Worm (Caenorhabditis elegans) whole organism, dauer: ENCODE results near the gene F25E5.8.

Experiments
- unc-62 ChIP-seq: sonication (generic microtip); optimal IDR thresholded peaks from 2 replicates; lab custom pipeline; 2017; ENCODE audit warnings: missing biosample characterization, missing genetic modification reagents, missing genetic modification characterization

F25E5.8 gene

DNA sequence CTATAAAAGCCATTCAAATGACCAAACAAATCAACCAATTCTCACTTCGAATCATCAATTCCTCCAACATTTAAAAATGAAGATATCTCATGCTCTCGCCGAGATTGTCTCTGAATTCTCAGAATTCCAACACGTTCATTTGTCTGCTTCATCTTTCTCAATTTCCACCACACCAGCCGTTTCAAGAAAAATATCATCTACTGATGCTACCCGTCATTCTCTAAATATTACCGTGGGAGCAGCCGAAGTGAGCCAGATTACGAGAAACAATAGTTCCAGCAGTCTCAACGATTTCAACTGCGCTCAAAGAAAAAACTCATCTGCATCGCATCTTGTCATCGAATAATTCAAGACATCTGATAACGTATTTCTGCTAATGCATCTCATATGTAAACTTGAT is 20.8 kb upstream of the F25E5.8 start, which contains the start of gene F18E3.12:
F18E3.12 (plus strand) TSS at position 77 of the 400 bp plus-strand sequence.
- TF ChIP-seq unc-62 (GFP tag; lab: Kevin White, UChicago), result no peak

DNA sequence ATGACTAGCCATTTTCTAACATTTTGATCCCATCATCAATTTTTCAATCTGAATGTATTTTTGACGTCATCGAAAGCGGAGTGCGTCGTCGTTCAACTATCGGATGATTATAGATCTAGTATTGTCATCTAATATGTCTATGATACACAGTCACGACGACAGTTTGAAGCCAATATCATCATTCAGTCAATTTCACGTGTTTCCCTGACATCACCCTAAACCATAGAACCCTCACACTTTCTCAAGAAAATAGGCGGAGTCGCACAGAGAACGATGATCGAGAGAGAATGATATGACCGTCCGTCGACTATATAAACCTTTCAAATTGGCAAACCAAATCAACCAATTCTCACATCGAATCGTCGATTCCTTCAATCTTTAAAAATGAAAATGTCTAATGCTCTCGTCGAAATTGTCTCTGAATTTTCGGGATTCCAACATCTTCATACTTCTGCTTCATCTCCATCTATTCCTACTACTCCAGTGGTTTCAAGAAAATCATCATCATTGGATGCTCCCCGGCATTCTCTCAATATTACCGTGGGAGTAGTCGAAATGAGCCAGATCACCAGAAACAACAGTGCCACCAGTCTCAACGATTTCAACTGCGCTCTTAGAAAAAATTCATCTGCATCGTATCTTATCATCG is 19.8 kb upstream of the F25E5.8 start, which contains the start of gene F18E3.13:
F18E3.13 (plus strand) TSS at position 385 of the 649 bp plus-strand sequence.
- no peak for TF ChIP-seq unc-62 (GFP tag; lab: Kevin White, UChicago)

DNA sequence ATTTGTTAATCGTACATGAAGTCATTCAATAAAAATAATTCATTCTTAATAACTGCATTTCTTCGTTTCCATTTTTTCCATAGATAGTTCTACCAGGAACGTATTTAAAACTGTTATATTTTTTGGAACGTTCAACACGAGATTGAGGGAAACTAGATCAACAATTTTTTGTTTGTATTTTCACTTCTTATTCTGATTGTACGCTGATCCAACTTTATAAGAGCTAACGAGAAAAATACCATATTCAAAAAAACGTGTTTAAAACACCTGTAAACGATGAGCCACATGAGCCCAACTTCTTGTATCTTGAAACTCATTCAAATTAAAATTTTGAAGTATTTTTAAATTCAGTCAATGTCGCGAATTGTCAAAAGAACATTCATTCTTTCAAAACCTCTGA is 19.2 kb upstream of the F25E5.8 start:
- no peak for TF ChIP-seq unc-62 (GFP tag; lab: Kevin White, UChicago)

DNA sequence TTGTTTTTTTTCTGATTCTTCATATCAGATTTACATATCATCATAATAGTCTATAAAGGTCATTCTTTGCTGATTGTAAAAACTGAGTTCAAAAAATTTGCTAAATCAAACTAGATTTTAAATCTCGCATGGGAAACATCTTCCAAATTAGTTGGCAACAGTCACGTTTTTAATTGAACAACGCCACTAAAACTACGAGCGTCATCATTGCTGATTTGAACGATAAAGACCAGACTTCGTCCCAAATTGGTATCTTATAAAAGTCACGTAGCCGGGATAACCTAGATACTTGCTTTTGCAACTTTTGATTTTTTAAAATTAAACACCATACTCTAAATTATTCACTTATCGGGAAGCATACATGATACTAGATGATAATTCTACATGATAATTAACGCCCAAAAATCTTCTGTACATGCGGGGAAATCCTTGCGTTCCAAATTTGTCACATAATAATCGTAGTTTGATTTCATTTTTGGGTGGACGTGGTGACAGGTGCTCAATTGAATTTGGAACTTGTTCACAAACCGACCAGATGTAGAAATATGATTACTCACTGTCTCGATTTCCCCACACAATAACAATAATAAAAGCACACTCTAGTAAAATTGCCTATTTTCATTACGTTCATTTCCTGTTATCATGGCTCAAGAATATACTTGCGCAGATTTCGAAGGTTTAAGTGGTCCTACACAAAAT is 18.6 kb upstream of the F25E5.8 start, which contains the start of gene srw-67:
srw-67 (plus strand) TSS at position 643 of the 699 bp plus-strand sequence.
- TF ChIP-seq unc-62 (GFP tag; lab: Kevin White, UChicago), result no peak

DNA sequence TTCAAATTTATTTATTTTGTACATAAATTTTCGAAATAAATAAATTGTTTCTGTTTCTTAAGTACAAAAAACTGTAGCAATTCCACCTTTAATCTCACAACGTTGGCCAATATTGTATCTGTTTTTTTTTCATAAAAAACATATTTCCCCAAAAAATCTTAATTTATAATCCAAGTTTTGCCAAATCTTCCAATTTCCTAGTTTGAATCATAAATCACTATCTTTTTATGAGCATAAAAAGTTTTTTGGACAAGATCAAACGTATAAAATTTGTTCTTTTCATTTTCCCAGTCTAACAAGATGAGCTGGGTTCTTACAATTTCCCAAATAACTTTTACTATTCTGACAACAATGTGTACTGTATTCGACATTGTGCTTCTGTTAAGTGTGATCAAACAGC is 15.6 kb upstream of the F25E5.8 start, which contains the start of gene srxa-4:
srxa-4 (plus strand) TSS at position 301 of the 400 bp plus-strand sequence.
- no peak for TF ChIP-seq unc-62 (GFP tag; lab: Kevin White, UChicago)

DNA sequence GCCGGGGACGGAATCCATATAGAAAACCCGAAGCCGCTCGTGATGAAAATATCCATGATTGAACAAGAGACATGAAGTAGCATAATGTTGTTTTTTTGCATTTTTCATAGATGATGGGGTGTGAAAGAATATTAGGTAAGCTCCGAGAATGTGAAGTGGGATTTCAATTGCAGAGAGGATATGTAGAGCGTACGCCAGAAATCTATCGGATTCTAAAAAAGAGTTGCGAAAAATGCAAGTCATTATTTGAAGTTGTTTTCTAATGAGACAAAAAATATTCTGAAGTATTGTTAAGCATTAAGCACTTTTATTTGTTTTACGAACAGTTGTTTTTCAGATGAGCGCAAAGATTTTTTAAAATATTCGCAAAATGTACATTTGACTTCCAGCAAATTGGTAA is 11.4 kb upstream of the F25E5.8 start, which contains the start of gene F18E3.10:
F18E3.10 (minus strand) TSS at position 101 of the 400 bp plus-strand sequence.
- TF ChIP-seq unc-62 (GFP tag; lab: Kevin White, UChicago), result no peak

DNA sequence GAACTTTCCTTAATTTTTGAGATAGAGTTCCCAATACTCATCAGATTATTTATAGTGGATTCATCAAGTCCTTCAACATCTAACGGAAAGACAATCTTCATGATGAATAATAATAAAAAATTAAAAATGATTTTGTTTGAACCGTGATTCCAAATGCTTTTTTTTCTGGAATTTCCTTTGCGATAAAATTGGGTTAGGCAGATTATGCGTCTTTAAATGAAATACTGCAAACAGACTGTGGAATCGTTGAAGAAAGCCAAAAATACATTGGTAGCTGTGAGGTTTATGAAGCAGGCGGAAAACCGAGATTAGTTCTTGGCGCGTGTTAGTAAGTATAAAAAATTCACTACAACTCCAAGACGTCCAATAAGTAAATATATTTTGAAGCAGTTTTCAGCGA is 9.1 kb upstream of the F25E5.8 start, which contains the start of gene srw-68:
srw-68 (minus strand) TSS at position 101 of the 400 bp plus-strand sequence.
- no peak for TF ChIP-seq unc-62 (GFP tag; lab: Kevin White, UChicago)

DNA sequence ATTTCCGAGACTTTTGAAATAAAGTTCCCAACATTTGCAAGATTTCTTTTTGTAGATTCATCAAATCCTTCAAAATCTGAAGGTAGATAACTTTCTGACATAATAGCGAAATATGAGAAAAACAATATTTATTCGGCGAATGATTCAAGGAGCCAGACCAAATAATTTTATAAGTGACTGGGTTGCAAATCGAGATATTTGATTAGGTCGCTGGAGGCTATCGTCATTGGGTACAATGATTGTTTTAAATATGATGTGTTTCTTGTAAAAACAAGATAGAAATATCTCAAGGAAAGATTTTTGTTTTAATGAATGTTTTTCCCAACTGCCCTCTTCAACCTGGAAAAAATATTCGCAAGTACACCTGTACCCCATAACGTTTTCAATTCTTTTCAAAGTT is 6.8 kb upstream of the F25E5.8 start, which contains the start of gene srw-69:
srw-69 (minus strand) TSS at position 101 of the 400 bp plus-strand sequence.
- no peak for TF ChIP-seq unc-62 (GFP tag; lab: Kevin White, UChicago)

DNA sequence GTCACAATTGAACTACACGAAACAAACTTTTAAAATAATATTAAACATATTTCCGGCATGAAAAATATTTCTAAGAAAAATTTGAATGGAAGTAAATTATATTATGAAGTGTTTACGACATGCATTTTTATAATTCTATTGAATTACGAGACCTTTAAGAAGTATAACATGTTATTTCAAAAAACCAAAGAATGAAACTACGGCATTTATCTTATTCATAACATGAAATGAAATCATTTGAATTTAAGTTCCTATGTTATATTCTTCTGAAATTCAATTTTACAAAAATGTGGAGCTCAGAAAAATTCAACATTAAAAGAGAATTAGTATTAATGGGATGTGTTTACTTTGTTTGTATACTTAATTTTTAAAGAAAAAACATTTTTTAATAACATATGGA is 4.7 kb upstream of the F25E5.8 start, which contains the start of gene srw-71:
srw-71 (minus strand) TSS at position 101 of the 400 bp plus-strand sequence.
- no peak for TF ChIP-seq unc-62 (GFP tag; lab: Kevin White, UChicago)

DNA sequence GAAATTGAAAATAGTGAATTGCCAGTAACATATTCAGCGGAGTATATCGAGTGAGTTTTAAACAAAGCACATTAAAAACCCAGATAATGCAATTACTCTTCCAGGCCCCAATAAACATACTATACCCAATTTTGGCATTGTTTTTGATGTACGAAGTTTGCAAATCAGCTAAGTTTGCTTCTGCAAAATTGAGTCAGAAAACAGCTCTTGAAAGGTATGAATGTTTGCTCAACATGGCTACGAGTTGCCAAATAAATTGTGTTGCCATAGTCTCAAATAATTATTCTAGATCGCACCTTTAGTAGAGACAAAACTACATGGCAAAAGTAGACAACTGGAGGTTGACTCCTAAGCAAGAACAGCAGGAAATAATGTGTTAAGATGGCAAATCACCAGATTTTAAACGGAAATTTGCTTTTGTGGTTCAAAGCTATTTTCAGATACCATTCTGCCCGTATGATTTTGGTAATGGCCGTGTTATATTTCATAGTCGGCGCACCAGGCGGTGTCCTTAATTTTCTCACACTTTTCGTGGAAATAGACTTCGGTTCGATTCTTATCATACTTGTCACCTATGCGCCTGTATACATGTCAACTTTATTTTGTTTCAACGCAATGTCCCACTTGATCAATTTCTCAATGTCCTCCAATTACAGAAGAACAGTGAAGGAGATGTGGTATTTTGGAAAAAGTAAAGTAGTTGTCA is 3.1 kb upstream of the F25E5.8 start:
- TF ChIP-seq unc-62 (GFP tag; lab: Kevin White, UChicago), result no peak

DNA sequence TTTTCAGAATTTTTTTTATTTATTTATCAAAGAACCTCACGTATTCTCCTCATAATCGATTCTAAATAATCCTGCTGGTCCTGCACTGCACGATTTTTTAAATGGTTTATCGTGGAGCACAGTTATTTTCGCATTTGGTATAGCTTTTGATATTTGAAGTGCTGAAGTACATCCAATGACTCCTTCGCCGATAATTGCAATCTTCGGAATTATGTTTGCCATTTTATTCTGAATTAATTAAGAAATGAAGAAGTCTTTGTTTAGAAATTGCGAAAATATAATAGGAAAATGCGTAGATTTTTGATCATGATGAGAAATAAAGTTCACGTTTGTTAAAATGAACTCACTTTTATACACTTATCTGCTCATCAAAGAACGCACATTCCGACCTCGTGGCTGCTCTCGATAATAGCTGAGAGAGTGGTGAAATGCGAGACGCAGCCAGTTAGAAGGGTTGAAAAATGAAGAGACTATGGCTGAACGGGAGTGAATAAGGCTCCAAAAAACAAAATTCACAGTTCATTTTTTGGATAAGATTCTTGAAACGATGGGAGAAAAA is 846 bp upstream of the F25E5.8 start:
- TF ChIP-seq unc-62 (GFP tag; lab: Kevin White, UChicago), result no peak

DNA sequence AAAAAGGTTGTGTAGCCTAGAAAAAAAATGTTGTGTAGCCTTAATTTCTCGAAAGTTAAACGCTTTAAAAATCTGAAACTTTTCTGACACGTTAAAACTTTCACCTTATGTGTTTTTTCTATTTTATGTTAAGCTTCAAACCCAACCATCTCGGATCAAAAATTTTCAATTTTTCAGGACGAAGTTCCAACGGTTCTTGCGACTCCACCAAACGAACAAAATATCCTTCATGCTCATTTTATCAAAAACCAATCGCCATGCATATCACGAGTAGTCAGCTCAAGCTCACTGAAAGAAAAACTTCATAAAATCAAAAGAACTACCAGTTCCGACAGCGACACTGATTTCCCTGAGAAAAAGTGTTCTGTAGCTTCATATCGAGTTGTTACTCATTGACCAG is 779 bp downstream of the F25E5.8 start:
- no peak for TF ChIP-seq unc-62 (GFP tag; lab: Kevin White, UChicago)

DNA sequence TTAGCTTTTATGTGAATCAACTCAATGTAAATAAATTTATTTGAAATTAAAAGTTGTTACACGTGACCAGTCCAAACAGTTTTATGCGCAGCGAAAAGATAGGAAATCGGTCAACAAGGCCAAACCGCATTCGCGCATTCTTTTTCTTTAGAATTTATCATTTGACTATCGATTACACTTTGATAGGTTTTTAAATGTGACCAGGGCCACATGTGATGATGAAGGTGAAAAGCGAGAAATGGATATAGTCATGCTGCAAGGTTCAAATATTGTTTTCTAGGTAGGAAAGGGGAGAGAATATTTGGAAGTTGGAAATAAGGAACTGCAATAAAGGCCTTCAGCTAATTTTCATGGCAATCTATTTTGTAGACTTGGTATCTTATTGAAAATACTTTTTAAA is 1.2 kb downstream of the F25E5.8 start:
- TF ChIP-seq unc-62 (GFP tag; lab: Kevin White, UChicago), result no peak

DNA sequence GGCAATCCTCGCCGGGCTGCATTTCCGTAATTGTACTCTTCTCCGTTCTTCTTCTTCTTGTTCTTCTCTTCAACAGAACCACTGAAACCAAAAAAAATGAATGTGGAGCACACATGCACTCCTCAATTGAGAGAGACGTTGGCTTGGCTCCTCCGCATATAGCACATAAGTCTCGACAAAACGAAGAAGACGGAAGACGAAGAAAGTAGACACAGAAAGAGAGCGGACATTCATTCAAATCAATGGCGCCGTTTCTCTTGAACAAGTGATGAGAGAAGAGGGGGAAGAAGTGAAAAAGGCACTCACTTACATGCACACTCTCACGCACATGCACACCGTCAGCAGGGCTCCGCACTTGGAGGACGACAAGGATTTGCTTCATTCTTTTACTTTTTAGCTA is 1.8 kb downstream of the F25E5.8 start, which contains the start of gene F25E5.9:
F25E5.9 (minus strand) TSS at position 382 of the 400 bp plus-strand sequence.
- TF ChIP-seq unc-62 (GFP tag; lab: Kevin White, UChicago), result no peak

DNA sequence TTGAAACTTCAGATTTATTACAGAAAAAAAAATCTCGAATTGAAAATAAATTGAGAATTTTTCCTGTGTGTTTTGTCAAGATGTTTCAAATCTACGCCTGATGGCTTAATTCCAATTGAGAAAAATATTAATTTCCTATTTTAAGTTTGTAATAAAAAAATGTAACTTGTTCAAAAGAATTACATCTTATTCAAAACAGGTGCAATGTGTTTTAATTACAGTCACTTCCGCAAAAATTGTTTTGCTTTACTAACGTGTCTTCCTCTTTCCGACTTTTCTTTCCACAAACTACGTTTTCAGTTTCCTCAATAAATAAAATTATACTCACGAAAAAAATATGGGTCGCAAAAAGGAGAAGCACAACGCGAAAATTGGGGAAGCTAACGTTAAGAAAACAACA is 2.3 kb downstream of the F25E5.8 start, which contains the start of gene F25E5.16:
F25E5.16 (plus strand) TSS at position 301 of the 400 bp plus-strand sequence.
- TF ChIP-seq unc-62 (GFP tag; lab: Kevin White, UChicago), result no peak
